Comparison of ENCODE assay signal across 3 fruit fly cellular contexts in the genomic region with DNA sequence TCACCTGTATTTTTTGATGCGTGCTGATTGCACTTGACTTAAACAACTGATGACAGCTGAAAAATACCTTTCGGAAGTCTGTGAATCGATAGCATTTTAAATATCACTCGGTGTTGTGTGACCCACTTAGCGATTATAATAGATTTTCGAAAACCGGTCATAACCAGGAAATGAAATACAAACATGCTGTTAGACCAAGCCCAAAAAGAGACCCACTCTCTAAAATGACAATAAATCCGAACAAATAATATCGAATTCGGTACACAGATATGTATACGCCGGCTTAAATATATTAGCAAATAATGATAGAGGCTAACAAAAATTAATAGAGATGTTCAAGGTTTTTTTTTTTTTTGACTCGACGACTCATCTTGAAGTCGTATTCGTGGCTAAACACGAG.
TF ChIP-seq lines count a peak whose summit lies in the region.

No protein-coding gene starts in this region.

- no peak for TF ChIP-seq CTCF in whole organism, embryonic (GFP tag; optimal IDR thresholded peaks at IDR 0.05; lab: Kevin White, UChicago)

TF ChIP-seq in whole organism, adult, 20 proteins besides CTCF, POLR2A, EP300 and RAD21:
- TF ChIP-seq CG33017 (tag; optimal IDR thresholded peaks at IDR 0.05; lab: Kevin White, UChicago) (no peak), cic (GFP tag; optimal IDR thresholded peaks at IDR 0.05; lab: Kevin White, UChicago) (no peak), kay (GFP tag; lab: Kevin White, UChicago; ENCODE audit: borderline replicate concordance) (peak; percentile 73)
TF ChIP-seq in whole organism, adult: peak in this region for 1.

TF ChIP-seq in whole organism, embryonic, 481 proteins besides CTCF, POLR2A, EP300 and RAD21:
- TF ChIP-seq CG3995 (GFP tag; optimal IDR thresholded peaks at IDR 0.05; lab: Kevin White, UChicago) (no peak), Eip74EF (GFP tag; optimal IDR thresholded peaks at IDR 0.05; lab: Kevin White, UChicago) (peak in 1 of 2 experiments; percentile 90), CG2199 (GFP tag; IDR thresholded peaks at IDR 0.05; lab: Robert Waterston, UW) (0 out of 3 replicates have a peak, but pooled peaks have one; percentile 48), sens (GFP tag; lab: Kevin White, UChicago) (peak; percentile 40)

TF ChIP-seq in whole organism, prepupa, 60 proteins besides CTCF, POLR2A, EP300 and RAD21:
- no peak for TF ChIP-seq CG11902 (GFP tag; optimal IDR thresholded peaks at IDR 0.05; lab: Kevin White, UChicago)
- TF ChIP-seq fkh (GFP tag; optimal IDR thresholded peaks at IDR 0.05; lab: Kevin White, UChicago) = peak; percentile 49
